Worm (Caenorhabditis elegans): Measurements from ENCODE around the gene gst-19.

- TF ChIP-seq ztf-23 (GFP tag; IDR thresholded peaks at IDR 0.05) (no peak), T22C8.4 (GFP tag; IDR thresholded peaks at IDR 0.05) (no peak), tab-1 (GFP tag; IDR thresholded peaks at IDR 0.05) (no peak)
These were observed 31.7 kb downstream of the gst-19 start for ce11 chrII:13595279-13595678.

Data from whole organism, midembryonic.